Worm (Caenorhabditis elegans) whole organism, mixed stage, embryonic: Measurements from ENCODE around the gene ctsa-1.2.

Experiments used
- ces-1 ChIP-seq: fragments of 150-350 bp; optimal IDR thresholded peaks from 2 replicates; lab custom pipeline; 2014; ENCODE audit warnings: missing biosample characterization, missing genetic modification reagents, missing genetic modification characterization
- drap-1 ChIP-seq: fragments of 200-800 bp; sonication (Bioruptor generic); optimal IDR thresholded peaks from 3 replicates; lab custom pipeline; 2018; ENCODE audit warnings: mild to moderate bottlenecking, missing genetic modification characterization, missing compliant biosample characterization
- unc-39 ChIP-seq: fragments of 150-350 bp; optimal IDR thresholded peaks from 2 replicates; lab custom pipeline; 2014; ENCODE audit warnings: missing biosample characterization, missing genetic modification characterization
- ztf-11 ChIP-seq: fragments of 150-350 bp; optimal IDR thresholded peaks from 2 replicates; lab custom pipeline; 2014; ENCODE audit warnings: missing biosample characterization, missing genetic modification characterization

DNA sequence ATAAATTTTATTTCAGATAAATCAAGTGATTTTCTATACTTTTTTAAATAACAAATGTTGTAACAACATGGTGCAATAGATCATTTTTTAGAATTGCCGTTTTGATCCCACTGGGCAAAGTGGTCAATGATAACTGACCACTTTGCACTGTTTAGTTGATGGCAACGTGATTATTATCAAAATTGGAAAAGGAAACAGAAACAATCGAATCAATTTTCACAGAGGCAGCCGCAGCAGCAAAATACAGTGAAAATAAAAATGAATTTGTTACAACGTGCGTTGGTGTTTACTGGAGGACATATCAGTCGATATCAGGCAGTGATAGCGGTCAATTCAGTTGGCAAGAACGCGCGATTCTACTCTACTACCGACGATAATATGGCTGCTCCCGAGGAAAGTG, 33.4 kb upstream of the ctsa-1.2 start, which contains the start of gene VF13D12L.3:
- no peak for TF ChIP-seq drap-1 (GFP tag; lab: Kevin White, UChicago)
- no peak for TF ChIP-seq ztf-11
- TF ChIP-seq unc-39 (tag; lab: Kevin White, UChicago): no peak
- no peak for TF ChIP-seq ces-1 (GFP tag; lab: Kevin White, UChicago)
